Worm (Caenorhabditis elegans): ENCODE measurements around the gene tag-124.

- TF ChIP-seq jun-1 (tag; optimal IDR thresholded peaks at IDR 0.05) (peak; percentile 78), nhr-11 (tag; optimal IDR thresholded peaks at IDR 0.05) (peak; percentile 100)
Observed at ce11 chrII:9603419-9603818, 12.3 kb downstream of the tag-124 start.

All from whole organism, L4 larva.